Fruit fly (Drosophila melanogaster): ENCODE measurements around the gene knk.

The knk gene

DNA sequence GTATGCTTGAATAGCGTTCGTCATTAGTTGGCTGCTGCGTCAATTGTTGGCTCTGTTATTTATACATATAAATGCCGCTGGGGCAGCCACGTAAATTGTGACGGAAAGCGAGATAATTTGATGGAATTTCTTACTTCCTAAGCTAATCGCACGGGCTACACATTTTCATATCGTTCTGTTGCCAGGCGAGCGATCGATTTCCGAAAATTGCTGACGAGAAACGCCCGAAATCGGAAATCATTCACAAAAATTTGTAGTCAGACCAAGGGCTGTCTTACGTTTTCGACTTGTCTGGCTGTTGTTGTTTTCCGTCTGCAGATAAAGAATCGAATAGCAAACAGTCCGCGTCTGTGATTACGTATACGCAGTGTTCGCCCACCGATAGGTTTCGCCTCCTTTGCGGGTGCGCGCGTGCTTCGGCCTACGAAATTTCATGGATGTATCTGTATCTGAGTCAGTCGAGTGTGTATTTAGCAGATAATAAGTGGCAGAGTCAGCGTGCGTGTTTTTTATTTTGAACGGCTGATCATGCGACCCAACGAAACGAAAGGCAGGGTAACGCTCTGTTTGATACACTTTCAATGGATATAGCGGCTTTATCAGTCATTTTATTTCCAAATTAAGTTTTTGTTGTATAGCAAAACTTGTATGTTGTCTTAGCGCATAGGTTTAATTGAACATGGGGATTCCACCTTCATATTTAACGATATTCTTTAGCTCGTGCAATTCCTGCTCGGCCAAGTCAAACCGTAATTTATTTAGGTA lies 27.8 kb downstream of the knk start (continued):
- TF ChIP-seq Gsc (GFP tag; IDR thresholded peaks at IDR 0.05) (no peak), CG12744 (GFP tag; optimal IDR thresholded peaks at IDR 0.05) (no peak), sob (GFP tag; IDR thresholded peaks at IDR 0.05) (peak; percentile 64), HLH4C (GFP tag; IDR thresholded peaks at IDR 0.05; ENCODE audit: partially characterized antibody) (no peak), knrl (GFP tag; IDR thresholded peaks at IDR 0.05; ENCODE audit: partially characterized antibody) (no peak), CG1602 (GFP tag; optimal IDR thresholded peaks at IDR 0.05) (peak; percentile 17), CG10366 (GFP tag; IDR thresholded peaks at IDR 0.05) (peak; percentile 42; the same call in 1 of the 2 replicates), D (optimal IDR thresholded peaks at IDR 0.05) (no peak), D (GFP tag; optimal IDR thresholded peaks at IDR 0.05) (peak; percentile 36), CG13296 (GFP tag; optimal IDR thresholded peaks at IDR 0.05) (peak; percentile 78), Ssrp (tag; optimal IDR thresholded peaks at IDR 0.05) (peak; percentile 48), grn (GFP tag; optimal IDR thresholded peaks at IDR 0.05) (peak; percentile 29), CG4404 (GFP tag; IDR thresholded peaks at IDR 0.05) (no peak), CG33557 (GFP tag; optimal IDR thresholded peaks at IDR 0.05) (no peak), CG14710 (tag; optimal IDR thresholded peaks at IDR 0.05) (peak; percentile 5), ase (GFP tag; IDR thresholded peaks at IDR 0.05) (peak; percentile 47; the same call in 1 of the 3 replicates), CG10147 (GFP tag; optimal IDR thresholded peaks at IDR 0.05) (peak; percentile 48), klu (GFP tag; IDR thresholded peaks at IDR 0.05) (peak; percentile 64; the same call in 1 of the 2 replicates), H2.0 (GFP tag; IDR thresholded peaks at IDR 0.05) (peak; percentile 61), bcd (GFP tag; optimal IDR thresholded peaks at IDR 0.05) (peak; percentile 59), Trl (optimal IDR thresholded peaks at IDR 0.05) (no peak), Trl (GFP tag; optimal IDR thresholded peaks at IDR 0.05) (peak; percentile 72), run (tag; optimal IDR thresholded peaks at IDR 0.05) (peak; percentile 25), tup (GFP tag; optimal IDR thresholded peaks at IDR 0.05) (no peak), CG4730 (GFP tag; IDR thresholded peaks at IDR 0.05) (0 out of 2 replicates have a peak, but pooled peaks have one; percentile 17), zfh2 (GFP tag; optimal IDR thresholded peaks at IDR 0.05) (peak; percentile 64), CG9727 (GFP tag; optimal IDR thresholded peaks at IDR 0.05) (peak; percentile 43), E2f2 (GFP tag; IDR thresholded peaks at IDR 0.05) (peak; percentile 32; the same call in 1 of the 2 replicates), CG1529 (GFP tag; optimal IDR thresholded peaks at IDR 0.05) (peak; percentile 37), CG12769 (tag; optimal IDR thresholded peaks at IDR 0.05) (peak; percentile 60), pros (GFP tag; optimal IDR thresholded peaks at IDR 0.05) (no peak), tap (tag; optimal IDR thresholded peaks at IDR 0.05) (peak; percentile 76), prd (optimal IDR thresholded peaks at IDR 0.05) (no peak), prd (GFP tag; IDR thresholded peaks at IDR 0.05) (peak; percentile 70), chn (GFP tag; optimal IDR thresholded peaks at IDR 0.05) (no peak), Abd-B (GFP tag; optimal IDR thresholded peaks at IDR 0.05) (no peak), repo (GFP tag; optimal IDR thresholded peaks at IDR 0.05) (peak; percentile 45), sd (tag; optimal IDR thresholded peaks at IDR 0.05) (peak; percentile 96), CoRest (tag; optimal IDR thresholded peaks at IDR 0.05) (peak; percentile 71), vnd (GFP tag; IDR thresholded peaks at IDR 0.05; ENCODE audit: partially characterized antibody) (no peak; the same call in 2 of the 3 replicates), CG10565 (GFP tag; optimal IDR thresholded peaks at IDR 0.05) (no peak), Opbp (GFP tag; IDR thresholded peaks at IDR 0.05; ENCODE audit: partially characterized antibody) (no peak), Oli (tag; optimal IDR thresholded peaks at IDR 0.05) (peak; percentile 71), Pdp1 (GFP tag; optimal IDR thresholded peaks at IDR 0.05) (peak; percentile 61 to 87), CkIIα-i1 (GFP tag; IDR thresholded peaks at IDR 0.05) (0 out of 2 replicates have a peak, but pooled peaks have one; percentile 37), crp (GFP tag; optimal IDR thresholded peaks at IDR 0.05) (peak in 1 of 2 experiments; percentile 7), CG16779 (GFP tag; IDR thresholded peaks at IDR 0.05) (peak; percentile 59; the same call in 1 of the 2 replicates), Dref (GFP tag; IDR thresholded peaks at IDR 0.05) (no peak), HmgZ (tag; optimal IDR thresholded peaks at IDR 0.05) (peak; percentile 47)

Measured in whole organism, embryonic.